Worm (Caenorhabditis elegans) whole organism, L4/young adult: ENCODE measurements around the gene fbxb-102.

ENCODE experiments used
- W03F9.2 ChIP-seq: fragments of 150-350 bp; optimal IDR thresholded peaks from 2 replicates; lab custom pipeline; 2014; ENCODE audit warnings: missing biosample characterization, missing genetic modification characterization
- dao-5 ChIP-seq: sonication (generic microtip); optimal IDR thresholded peaks from 2 replicates; lab custom pipeline; 2016; ENCODE audit warnings: missing genotype, missing genetic modification characterization, moderate library complexity, missing compliant biosample characterization
- him-1 ChIP-seq: sonication (generic microtip); optimal IDR thresholded peaks from 2 replicates; lab custom pipeline; 2016; ENCODE audit warnings: missing genotype, missing genetic modification reagents, missing genetic modification characterization, missing compliant biosample characterization

ce11 chrII:12518008-12518407 is 35.3 kb downstream of the fbxb-102 start:
- no peak for TF ChIP-seq W03F9.2
- TF ChIP-seq him-1 (tag; lab: Kevin White, UChicago): no peak
- TF ChIP-seq dao-5 (tag; lab: Kevin White, UChicago): no peak
